Worm (Caenorhabditis elegans): ENCODE data around the gene srg-33.

srg-33 gene

ce11 chrV:8247311-8248105, 44.4 kb upstream of the srg-33 start (continued):
- peak; percentile 61 for TF ChIP-seq ztf-18 (tag; optimal IDR thresholded peaks at IDR 0.05)
- no peak for TF ChIP-seq hlh-12 (tag; optimal IDR thresholded peaks at IDR 0.05)
- no peak for TF ChIP-seq ceh-40 (GFP tag; IDR thresholded peaks at IDR 0.05)
- peak; percentile 49 for TF ChIP-seq die-1 (tag; optimal IDR thresholded peaks at IDR 0.05)
- TF ChIP-seq nhr-90 (tag; optimal IDR thresholded peaks at IDR 0.05): peak; percentile 16
- TF ChIP-seq pha-4 (tag; optimal IDR thresholded peaks at IDR 0.05): no peak
- TF ChIP-seq ztf-25 (GFP tag; IDR thresholded peaks at IDR 0.05): no peak
- TF ChIP-seq nfyb-1 (GFP tag; IDR thresholded peaks at IDR 0.05): peak; percentile 64; the same call in 1 of the 2 replicates
- peak; percentile 99 for TF ChIP-seq snpc-4 (GFP tag; optimal IDR thresholded peaks at IDR 0.05)
- peak; percentile 97 to 100 (median 99) for TF ChIP-seq snpc-4 (tag; optimal IDR thresholded peaks at IDR 0.05)
- TF ChIP-seq ceh-58 (GFP tag; IDR thresholded peaks at IDR 0.05): no peak
- TF ChIP-seq B0035.1 (tag; optimal IDR thresholded peaks at IDR 0.05): peak; percentile 46
- peak; percentile 84 for TF ChIP-seq B0336.3 (GFP tag; IDR thresholded peaks at IDR 0.05)
- no peak for TF ChIP-seq F37B4.10 (GFP tag; IDR thresholded peaks at IDR 0.05)
- no peak for TF ChIP-seq ets-4 (GFP tag; optimal IDR thresholded peaks at IDR 0.05)
- TF ChIP-seq rcor-1 (GFP tag; IDR thresholded peaks at IDR 0.05): peak; percentile 90
- TF ChIP-seq him-1 (tag; optimal IDR thresholded peaks at IDR 0.05): peak; percentile 97
- TF ChIP-seq zfh-2 (GFP tag; conservative IDR thresholded peaks at IDR 0.05): no peak
- no peak for TF ChIP-seq ztf-22 (GFP tag; optimal IDR thresholded peaks at IDR 0.05)
- no peak for TF ChIP-seq ztf-28 (GFP tag; IDR thresholded peaks at IDR 0.05)
- TF ChIP-seq hmg-20 (GFP tag; IDR thresholded peaks at IDR 0.05): peak; percentile 83
- TF ChIP-seq unc-62 (GFP tag; optimal IDR thresholded peaks at IDR 0.05): no peak
- TF ChIP-seq snpc-3.4 (tag; optimal IDR thresholded peaks at IDR 0.05): peak; percentile 97
- TF ChIP-seq cebp-1 (GFP tag; IDR thresholded peaks at IDR 0.05): no peak
- TF ChIP-seq cebp-1 (tag; optimal IDR thresholded peaks at IDR 0.05): peak; percentile 25
- peak; percentile 79 for TF ChIP-seq repo-1 (tag; optimal IDR thresholded peaks at IDR 0.05)
- no peak for TF ChIP-seq nfya-1 (tag; optimal IDR thresholded peaks at IDR 0.05; ENCODE audit: borderline replicate concordance, insufficient read depth)
- TF ChIP-seq Y95B8A.8 (GFP tag; IDR thresholded peaks at IDR 0.05): peak; percentile 75; the same call in 1 of the 2 replicates
- no peak for TF ChIP-seq gei-17 (GFP tag; optimal IDR thresholded peaks at IDR 0.05)
- peak; percentile 82 for TF ChIP-seq Y53G8AR.9 (GFP tag; conservative IDR thresholded peaks at IDR 0.05)
- no peak for TF ChIP-seq egl-18 (GFP tag; IDR thresholded peaks at IDR 0.05)
- no peak for TF ChIP-seq atf-7 (tag; optimal IDR thresholded peaks at IDR 0.05)
- peak; percentile 69 for TF ChIP-seq B0261.1 (tag; optimal IDR thresholded peaks at IDR 0.05)
- TF ChIP-seq xnd-1 (tag; optimal IDR thresholded peaks at IDR 0.05): peak; percentile 68
- TF ChIP-seq K11D2.4 (GFP tag; IDR thresholded peaks at IDR 0.05): no peak
- TF ChIP-seq aptf-3 (GFP tag; IDR thresholded peaks at IDR 0.05): no peak
- no peak for TF ChIP-seq lag-1 (GFP tag; IDR thresholded peaks at IDR 0.05)
- TF ChIP-seq fkh-3 (tag; optimal IDR thresholded peaks at IDR 0.05): no peak
- TF ChIP-seq F57A8.1 (GFP tag; optimal IDR thresholded peaks at IDR 0.05): no peak
- TF ChIP-seq rpc-1 (optimal IDR thresholded peaks at IDR 0.05): peak; percentile 60
- peak; percentile 80 for TF ChIP-seq rpc-1 (tag; optimal IDR thresholded peaks at IDR 0.05)
- TF ChIP-seq lsl-1 (GFP tag; optimal IDR thresholded peaks at IDR 0.05): peak; percentile 67
- no peak for TF ChIP-seq lin-26 (GFP tag; IDR thresholded peaks at IDR 0.05)
- peak; percentile 71 for TF ChIP-seq tlf-1 (GFP tag; optimal IDR thresholded peaks at IDR 0.05)
- no peak for TF ChIP-seq aptf-2 (GFP tag; conservative IDR thresholded peaks at IDR 0.05)
- 0 out of 2 replicates have a peak, but pooled peaks have one; percentile 31 for TF ChIP-seq nfya-2 (GFP tag; IDR thresholded peaks at IDR 0.05)
- 0 out of 2 replicates have a peak, but pooled peaks have one; percentile 31 for TF ChIP-seq attf-3 (GFP tag; conservative IDR thresholded peaks at IDR 0.05)
- TF ChIP-seq nhr-120 (GFP tag; IDR thresholded peaks at IDR 0.05): no peak
- TF ChIP-seq madf-6 (GFP tag; IDR thresholded peaks at IDR 0.05): peak; percentile 89
